Worm (Caenorhabditis elegans): ENCODE measurements around the gene Y81G3A.4.

The Y81G3A.4 gene

DNA sequence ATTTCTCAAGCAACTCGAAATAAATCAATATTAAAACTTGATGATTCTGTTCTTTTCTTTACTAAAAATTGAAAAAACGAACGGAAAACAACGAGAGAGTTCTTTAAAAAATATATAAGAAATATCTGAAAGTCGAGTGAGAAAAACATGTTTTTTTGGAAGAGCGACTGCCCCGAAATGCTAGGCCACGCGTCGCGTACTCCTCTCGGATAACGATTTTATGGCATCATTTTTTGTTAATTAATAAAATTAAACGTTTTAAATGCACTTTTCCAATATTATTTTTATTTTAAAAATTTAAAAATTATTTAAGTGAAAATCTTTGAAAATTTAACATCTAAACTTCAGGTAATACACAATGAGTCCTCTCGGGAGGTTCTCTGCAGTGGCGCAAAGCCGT lies 25.9 kb downstream of the Y81G3A.4 start, which contains the start of gene gfm-1 (continued):
- no peak for TF ChIP-seq lin-13 (GFP tag; optimal IDR thresholded peaks at IDR 0.05)
- peak; percentile 84 for TF ChIP-seq pax-3 (tag; optimal IDR thresholded peaks at IDR 0.05)
- peak; percentile 42 to 62 (median 43) for TF ChIP-seq ceh-82 (tag; optimal IDR thresholded peaks at IDR 0.05)
- peak; percentile 54 for TF ChIP-seq F16B12.6 (tag; optimal IDR thresholded peaks at IDR 0.05)
- peak; percentile 91 for TF ChIP-seq nhr-47 (tag; optimal IDR thresholded peaks at IDR 0.05)
- TF ChIP-seq ztf-11 (tag; optimal IDR thresholded peaks at IDR 0.05) = peak in 1 of 2 experiments; percentile 91
- TF ChIP-seq snpc-4 (tag; optimal IDR thresholded peaks at IDR 0.05) = peak; percentile 49
- TF ChIP-seq grh-1 (GFP tag; IDR thresholded peaks at IDR 0.05) = peak; percentile 72
- TF ChIP-seq rnt-1 (tag; optimal IDR thresholded peaks at IDR 0.05) = peak; percentile 98
- peak; percentile 94 for TF ChIP-seq ceh-90 (tag; optimal IDR thresholded peaks at IDR 0.05)
- TF ChIP-seq isw-1 (GFP tag; IDR thresholded peaks at IDR 0.05) = peak; percentile 58
- no peak for TF ChIP-seq fos-1 (tag; optimal IDR thresholded peaks at IDR 0.05)
- peak; percentile 92 for TF ChIP-seq nhr-90 (tag; optimal IDR thresholded peaks at IDR 0.05; ENCODE audit: poor library complexity)
- TF ChIP-seq fkh-4 (tag; optimal IDR thresholded peaks at IDR 0.05; ENCODE audit: borderline replicate concordance) = peak; percentile 94
- peak; percentile 53; the same call in 1 of the 2 replicates for TF ChIP-seq ceh-88 (GFP tag; IDR thresholded peaks at IDR 0.05)
- TF ChIP-seq aha-1 (tag; optimal IDR thresholded peaks at IDR 0.05) = no peak
- TF ChIP-seq efl-3 (GFP tag; optimal IDR thresholded peaks at IDR 0.05) = peak; percentile 69
- TF ChIP-seq elt-3 (tag; optimal IDR thresholded peaks at IDR 0.05) = peak in 1 of 6 experiments; percentile 50
- no peak for TF ChIP-seq hpl-2 (GFP tag; optimal IDR thresholded peaks at IDR 0.05)
- no peak for TF ChIP-seq sptf-1 (tag; optimal IDR thresholded peaks at IDR 0.05)
- no peak for TF ChIP-seq egl-27 (tag; optimal IDR thresholded peaks at IDR 0.05)
- peak; percentile 32 for TF ChIP-seq unc-130 (tag; optimal IDR thresholded peaks at IDR 0.05)
- TF ChIP-seq unc-98 (GFP tag; IDR thresholded peaks at IDR 0.05) = peak; percentile 79
- TF ChIP-seq sox-4 (tag; optimal IDR thresholded peaks at IDR 0.05) = peak; percentile 91
- peak; percentile 42 for TF ChIP-seq lin-39 (tag; optimal IDR thresholded peaks at IDR 0.05)
- TF ChIP-seq fkh-10 (GFP tag; optimal IDR thresholded peaks at IDR 0.05) = no peak
- peak; percentile 84 for TF ChIP-seq C04F5.9 (tag; optimal IDR thresholded peaks at IDR 0.05)
- TF ChIP-seq nhr-77 (tag; optimal IDR thresholded peaks at IDR 0.05) = no peak
- peak; percentile 55 for TF ChIP-seq skn-1 (tag; optimal IDR thresholded peaks at IDR 0.05)
- TF ChIP-seq zag-1 (tag; optimal IDR thresholded peaks at IDR 0.05) = no peak
- peak; percentile 53 to 72 (median 67) for TF ChIP-seq dpl-1 (GFP tag; optimal IDR thresholded peaks at IDR 0.05)
- peak; percentile 81 for TF ChIP-seq mab-9 (GFP tag; IDR thresholded peaks at IDR 0.05)
- no peak for TF ChIP-seq lin-14 (GFP tag; optimal IDR thresholded peaks at IDR 0.05)
- peak; percentile 28 for TF ChIP-seq vab-15 (tag; optimal IDR thresholded peaks at IDR 0.05)
- peak; percentile 77 for TF ChIP-seq nhr-19 (GFP tag; conservative IDR thresholded peaks at IDR 0.05)
- peak; percentile 71 for TF ChIP-seq hlh-4 (tag; optimal IDR thresholded peaks at IDR 0.05)
- TF ChIP-seq pqm-1 (tag; optimal IDR thresholded peaks at IDR 0.05) = no peak
- TF ChIP-seq tbx-2 (tag; optimal IDR thresholded peaks at IDR 0.05) = peak; percentile 87

DNA sequence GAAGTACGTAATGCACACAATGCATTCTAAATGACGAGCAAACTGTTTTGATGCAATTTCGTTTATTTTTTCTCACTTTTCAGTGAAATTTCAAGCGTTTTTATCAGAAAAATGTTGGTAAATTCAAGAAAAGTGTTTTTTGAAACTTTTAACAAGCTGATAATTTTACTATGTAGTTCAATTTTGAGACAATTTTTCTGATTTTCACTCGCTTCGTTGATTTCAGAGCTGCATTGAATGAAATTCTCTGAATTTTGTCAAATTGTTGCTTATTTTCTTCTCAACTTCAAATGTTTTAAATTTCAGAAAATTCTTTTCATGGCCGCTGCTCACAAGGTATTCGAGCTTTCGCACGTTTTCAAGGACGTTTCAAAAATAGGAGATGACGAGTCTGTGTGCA lies 31.5 kb downstream of the Y81G3A.4 start, which contains the start of gene bath-45:
TSS of gene bath-45 (plus strand) at position 301 of the 400 bp plus-strand sequence.
- TF ChIP-seq unc-62 (GFP tag; optimal IDR thresholded peaks at IDR 0.05) (no peak), Y116A8C.19 (tag; optimal IDR thresholded peaks at IDR 0.05; ENCODE audit: borderline replicate concordance) (no peak), unc-130 (tag; optimal IDR thresholded peaks at IDR 0.05) (no peak), tbx-2 (tag; optimal IDR thresholded peaks at IDR 0.05) (no peak), snpc-4 (tag; optimal IDR thresholded peaks at IDR 0.05) (no peak), mdl-1 (tag; optimal IDR thresholded peaks at IDR 0.05) (no peak), ces-1 (GFP tag; optimal IDR thresholded peaks at IDR 0.05) (no peak)
